Fruit fly (Drosophila melanogaster): ENCODE measurements around the gene IntS14.

Gene IntS14

dm6 chr2L:1214465-1214864, 50.2 kb downstream of the IntS14 start:
- peak; percentile 14 for TF ChIP-seq CG8159 (tag; optimal IDR thresholded peaks at IDR 0.05)
- no peak for TF ChIP-seq CG8301 (tag; optimal IDR thresholded peaks at IDR 0.05)
